Fruit fly (Drosophila melanogaster) whole organism: ENCODE data around the gene aph-1.

Experiments used
- CG8478 ChIP-seq: fragments of >200 bp; optimal IDR thresholded peaks from 2 replicates; lab custom pipeline; 2018; ENCODE audit warnings: inconsistent platforms
- Dll ChIP-seq: fragments of >200 bp; optimal IDR thresholded peaks from 2 replicates; lab custom pipeline; 2017
- EcR ChIP-seq, 2 experiments: fragments of >200 bp; optimal IDR thresholded peaks; 2 replicates each; lab custom pipeline; 2017; ENCODE audit warnings: missing biosample characterization in 2 of 2, missing genetic modification characterization in 2 of 2, missing genetic modification reagents in 2 of 2
- pan ChIP-seq: fragments of >200 bp; optimal IDR thresholded peaks from 2 replicates; lab custom pipeline; 2017
- psq ChIP-seq: fragments of >200 bp; optimal IDR thresholded peaks from 2 replicates; lab custom pipeline; 2017
- usp ChIP-seq: fragments of >200 bp; optimal IDR thresholded peaks from 2 replicates; lab custom pipeline; 2017; ENCODE audit warnings: missing biosample characterization, missing genetic modification characterization, mixed read lengths

DNA sequence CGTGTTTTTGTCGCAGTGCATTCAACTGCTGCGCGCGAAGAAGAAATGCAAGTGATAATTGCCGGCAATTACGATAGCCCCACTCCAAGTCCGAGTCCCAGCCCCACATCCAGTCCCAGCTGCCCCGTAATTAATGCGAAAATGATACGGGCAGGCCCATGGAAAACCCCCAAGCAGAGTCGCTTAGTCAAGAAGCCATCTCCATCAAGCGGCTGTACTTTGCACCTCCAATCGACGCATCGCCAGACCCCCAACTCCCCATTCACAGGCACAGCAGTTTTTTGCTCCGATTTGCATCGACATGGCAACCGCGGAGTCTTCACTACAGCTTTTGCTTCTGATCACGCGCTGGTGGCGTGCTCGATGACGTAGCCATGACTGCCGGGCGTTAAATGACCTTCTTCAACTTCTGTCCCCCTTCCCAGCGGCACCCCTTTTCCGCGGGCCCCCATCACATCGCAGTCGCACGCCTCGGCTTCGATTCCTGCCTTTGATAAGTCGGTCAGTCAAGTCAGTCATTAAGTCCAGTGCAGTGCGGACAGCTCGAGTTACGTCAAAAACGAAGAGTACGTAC, 40.2 kb downstream of the aph-1 start:
- TF ChIP-seq CG8478 (no peak), usp (GFP tag; lab: Kevin White, UChicago) (no peak), psq (no peak), Dll (lab: Kevin White, UChicago) (peak; percentile 49), pan (lab: Kevin White, UChicago) (no peak), EcR (GFP tag; optimal IDR thresholded peaks at IDR 0.05; lab: Kevin White, UChicago) (no peak)
